Worm (Caenorhabditis elegans) whole organism, L1 larva: ENCODE data around the gene C29F9.5.

Experiments
- C16A3.4 ChIP-seq: fragments of 150-350 bp; optimal IDR thresholded peaks from 2 replicates; lab custom pipeline; 2014; ENCODE audit warnings: missing biosample characterization, missing genetic modification characterization
- C34B4.2 ChIP-seq: sonication (generic microtip); optimal IDR thresholded peaks from 2 replicates; lab custom pipeline; 2017; ENCODE audit warnings: mild to moderate bottlenecking, missing genetic modification characterization, missing compliant biosample characterization
- F16B12.6 ChIP-seq: fragments of 150-350 bp; optimal IDR thresholded peaks from 2 replicates; lab custom pipeline; 2014; ENCODE audit warnings: missing biosample characterization, missing genetic modification characterization
- Y116A8C.19 ChIP-seq: sonication (generic microtip); optimal IDR thresholded peaks from 2 replicates; lab custom pipeline; 2016; ENCODE audit warnings: missing compliant biosample characterization, missing genetic modification characterization, borderline replicate concordance
- aha-1 ChIP-seq: fragments of 150-350 bp; optimal IDR thresholded peaks from 2 replicates; lab custom pipeline; 2014; ENCODE audit warnings: missing biosample characterization, missing genetic modification characterization
- alr-1 ChIP-seq: fragments of 200-800 bp; sonication (Bioruptor generic); optimal IDR thresholded peaks from 2 replicates; lab custom pipeline; 2018; ENCODE audit warnings: borderline replicate concordance, mild to moderate bottlenecking, missing genetic modification characterization, missing compliant biosample characterization
- blmp-1 ChIP-seq: fragments of 150-350 bp; optimal IDR thresholded peaks from 2 replicates; lab custom pipeline; 2014; ENCODE audit warnings: missing biosample characterization, missing genetic modification characterization
- ceh-63 ChIP-seq: fragments of 200-800 bp; sonication (Bioruptor generic); optimal IDR thresholded peaks from 2 replicates; lab custom pipeline; 2018; ENCODE audit warnings: mild to moderate bottlenecking, missing genetic modification characterization, missing compliant biosample characterization
- ceh-90 ChIP-seq: sonication (generic microtip); optimal IDR thresholded peaks from 2 replicates; lab custom pipeline; 2016; ENCODE audit warnings: missing genetic modification characterization, missing compliant biosample characterization
- ces-1 ChIP-seq: fragments of 150-350 bp; optimal IDR thresholded peaks from 2 replicates; lab custom pipeline; 2014; ENCODE audit warnings: missing biosample characterization, missing genetic modification reagents, missing genetic modification characterization
- efl-1 ChIP-seq, 4 experiments: fragments of 150-350 bp; optimal IDR thresholded peaks in 3 of 4; peaks in 1 of 4; 1 replicate in 1 of 4; 2 replicates in 3 of 4; lab custom pipeline; 2014; ENCODE audit warnings: missing biosample characterization in 2 of 4, missing genetic modification characterization in 2 of 4, missing genetic modification reagents in 2 of 4
- egl-13 ChIP-seq: sonication (generic microtip); optimal IDR thresholded peaks from 2 replicates; lab custom pipeline; 2016; ENCODE audit warnings: missing genotype, missing genetic modification reagents, missing genetic modification characterization, missing compliant biosample characterization
- egl-27 ChIP-seq, 2 experiments: fragments of 150-350 bp in 1 of 2; sonication (generic microtip); optimal IDR thresholded peaks; 3 replicates each; lab custom pipeline; 2017 to 2018; ENCODE audit warnings: missing biosample characterization in 2 of 2, missing genetic modification characterization in 2 of 2, missing genetic modification reagents in 2 of 2
- elt-2 ChIP-seq: sonication (generic microtip); optimal IDR thresholded peaks from 2 replicates; lab custom pipeline; 2016; ENCODE audit warnings: missing genetic modification characterization, mild to moderate bottlenecking, inconsistent platforms, missing compliant biosample characterization, missing genetic modification reagents
- elt-3 ChIP-seq, 6 experiments: fragments of 150-350 bp in 1 of 6; sonication (generic microtip); optimal IDR thresholded peaks; 2 replicates each; lab custom pipeline; 2017 to 2018; ENCODE audit warnings: missing biosample characterization in 6 of 6, missing genetic modification characterization in 6 of 6, inconsistent platforms in 1 of 6
- fkh-10 ChIP-seq: sonication (generic microtip); optimal IDR thresholded peaks from 2 replicates; lab custom pipeline; 2017; ENCODE audit warnings: missing biosample characterization, missing genetic modification reagents, missing genetic modification characterization
- fkh-8 ChIP-seq: sonication (generic microtip); optimal IDR thresholded peaks from 2 replicates; lab custom pipeline; 2016; ENCODE audit warnings: mild to moderate bottlenecking, missing genetic modification characterization, missing compliant biosample characterization
- fos-1 ChIP-seq: fragments of 150-350 bp; optimal IDR thresholded peaks from 2 replicates; lab custom pipeline; 2014; ENCODE audit warnings: missing biosample characterization, missing genetic modification characterization
- grh-1 ChIP-seq: fragments of 200-800 bp; sonication (Bioruptor generic); IDR thresholded peaks from 2 replicates; pipeline ENCODE4 v1.3.6; 2022; ENCODE audit warnings: missing genetic modification reagents, missing genetic modification characterization, missing compliant biosample characterization
- hpl-2 ChIP-seq: fragments of 150-350 bp; optimal IDR thresholded peaks from 2 replicates; lab custom pipeline; 2014; ENCODE audit warnings: missing biosample characterization, missing genetic modification reagents, missing genetic modification characterization
- irx-1 ChIP-seq: sonication (generic microtip); optimal IDR thresholded peaks from 2 replicates; lab custom pipeline; 2016; ENCODE audit warnings: missing genetic modification characterization, missing compliant biosample characterization
- lin-13 ChIP-seq: fragments of 150-350 bp; optimal IDR thresholded peaks from 2 replicates; lab custom pipeline; 2014; ENCODE audit warnings: missing biosample characterization, missing genetic modification reagents, missing genetic modification characterization
- lin-14 ChIP-seq: fragments of 200-800 bp; sonication (Bioruptor generic); optimal IDR thresholded peaks from 2 replicates; lab custom pipeline; 2018; ENCODE audit warnings: mild to moderate bottlenecking, missing genetic modification characterization, moderate library complexity, missing compliant biosample characterization
- lin-15B ChIP-seq: fragments of 150-350 bp; sonication (generic microtip); optimal IDR thresholded peaks from 3 replicates; lab custom pipeline; 2014; ENCODE audit warnings: missing biosample characterization, missing genetic modification characterization
- lin-35 ChIP-seq, 2 experiments: fragments of 150-350 bp; optimal IDR thresholded peaks; 2 replicates each; lab custom pipeline; 2014; ENCODE audit warnings: missing biosample characterization in 2 of 2, missing genetic modification characterization in 2 of 2, missing genetic modification reagents in 2 of 2
- lin-39 ChIP-seq: fragments of 150-350 bp; optimal IDR thresholded peaks from 2 replicates; lab custom pipeline; 2014; ENCODE audit warnings: missing biosample characterization, missing genetic modification reagents, missing genetic modification characterization
- mdl-1 ChIP-seq, 2 experiments: fragments of 150-350 bp; optimal IDR thresholded peaks; 2 replicates each; lab custom pipeline; 2014 to 2017; ENCODE audit warnings: missing biosample characterization in 2 of 2, missing genetic modification characterization in 2 of 2, inconsistent platforms in 1 of 2
- mef-2 ChIP-seq: fragments of 150-350 bp; optimal IDR thresholded peaks from 2 replicates; lab custom pipeline; 2014; ENCODE audit warnings: missing biosample characterization, missing genetic modification characterization
- mep-1 ChIP-seq: fragments of 150-350 bp; optimal IDR thresholded peaks from 2 replicates; lab custom pipeline; 2014; ENCODE audit warnings: missing biosample characterization, missing genetic modification characterization
- nhr-237 ChIP-seq: fragments of 150-350 bp; optimal IDR thresholded peaks from 2 replicates; lab custom pipeline; 2014; ENCODE audit warnings: missing biosample characterization, missing genetic modification characterization
- nhr-28 ChIP-seq: fragments of 150-350 bp; optimal IDR thresholded peaks from 2 replicates; lab custom pipeline; 2014; ENCODE audit warnings: missing biosample characterization, missing genetic modification characterization
- nhr-47 ChIP-seq: sonication (generic microtip); optimal IDR thresholded peaks from 2 replicates; lab custom pipeline; 2016; ENCODE audit warnings: mild to moderate bottlenecking, missing genetic modification characterization, moderate library complexity, missing compliant biosample characterization
- nhr-77 ChIP-seq: fragments of 150-350 bp; optimal IDR thresholded peaks from 2 replicates; lab custom pipeline; 2014; ENCODE audit warnings: missing biosample characterization, missing genetic modification characterization
- nhr-84 ChIP-seq: sonication (generic microtip); optimal IDR thresholded peaks from 2 replicates; lab custom pipeline; 2017; ENCODE audit warnings: missing biosample characterization, missing genetic modification characterization
- nhr-85 ChIP-seq: sonication (generic microtip); peaks from one replicate; lab custom pipeline; 2016; ENCODE audit warnings: missing genetic modification characterization, inconsistent platforms, missing compliant biosample characterization
- pqm-1 ChIP-seq: sonication (generic microtip); optimal IDR thresholded peaks from 3 replicates; lab custom pipeline; 2017; ENCODE audit warnings: missing biosample characterization, missing genetic modification characterization
- skn-1 ChIP-seq: fragments of 150-350 bp; optimal IDR thresholded peaks from 2 replicates; lab custom pipeline; 2014; ENCODE audit warnings: missing biosample characterization, missing genetic modification characterization
- sox-4 ChIP-seq: sonication (generic microtip); optimal IDR thresholded peaks from 2 replicates; lab custom pipeline; 2016; ENCODE audit warnings: missing genetic modification characterization, missing compliant biosample characterization
- sptf-1 ChIP-seq: fragments of 150-350 bp; optimal IDR thresholded peaks from 2 replicates; lab custom pipeline; 2014; ENCODE audit warnings: missing biosample characterization, missing genetic modification characterization
- swsn-7 ChIP-seq: sonication (generic microtip); optimal IDR thresholded peaks from 2 replicates; lab custom pipeline; 2016; ENCODE audit warnings: missing genetic modification characterization, missing compliant biosample characterization
- tbx-2 ChIP-seq: sonication (generic microtip); optimal IDR thresholded peaks from 2 replicates; lab custom pipeline; 2016; ENCODE audit warnings: missing genetic modification characterization, missing compliant biosample characterization
- tlp-1 ChIP-seq: fragments of 150-350 bp; optimal IDR thresholded peaks from 2 replicates; lab custom pipeline; 2014; ENCODE audit warnings: missing biosample characterization, missing genetic modification characterization
- unc-30 ChIP-seq: sonication (generic microtip); optimal IDR thresholded peaks from 2 replicates; lab custom pipeline; 2017; ENCODE audit warnings: missing biosample characterization, missing genetic modification characterization
- unc-62 ChIP-seq: fragments of 150-350 bp; optimal IDR thresholded peaks from 2 replicates; lab custom pipeline; 2014; ENCODE audit warnings: missing biosample characterization, missing genetic modification reagents, missing genetic modification characterization
- unc-86 ChIP-seq: sonication (generic microtip); optimal IDR thresholded peaks from 2 replicates; lab custom pipeline; 2016; ENCODE audit warnings: missing genetic modification characterization, missing compliant biosample characterization
- unc-98 ChIP-seq: fragments of 200-800 bp; sonication (Bioruptor generic); IDR thresholded peaks from 2 replicates; pipeline ENCODE4 v1.3.6; 2022; ENCODE audit warnings: missing genetic modification characterization, missing compliant biosample characterization
- vab-15 ChIP-seq: sonication (generic microtip); optimal IDR thresholded peaks from 2 replicates; lab custom pipeline; 2017; ENCODE audit warnings: missing genotype, mild to moderate bottlenecking, missing genetic modification characterization, missing compliant biosample characterization
- ztf-4 ChIP-seq: fragments of 150-350 bp; optimal IDR thresholded peaks from 2 replicates; lab custom pipeline; 2014; ENCODE audit warnings: missing biosample characterization, missing genetic modification characterization

C29F9.5 gene

DNA sequence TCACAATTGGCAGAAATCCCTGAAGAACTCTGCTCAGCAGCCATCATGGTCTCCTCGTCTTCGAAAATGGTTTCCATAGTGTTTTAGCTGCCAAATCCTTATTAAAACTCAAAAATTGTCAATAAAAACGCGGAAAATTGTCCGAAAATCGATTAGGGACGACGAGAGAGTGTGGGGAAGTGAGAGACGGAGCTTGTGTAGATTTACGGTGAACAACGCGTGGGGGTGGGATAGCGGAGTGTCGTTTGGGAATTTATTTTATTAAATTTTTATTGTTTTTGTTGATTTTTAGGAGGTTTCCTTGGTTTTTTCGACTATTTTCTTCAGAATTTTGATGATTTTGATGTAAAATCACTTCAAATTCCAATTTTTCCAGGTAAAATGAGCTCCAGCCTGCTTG lies 30.1 kb upstream of the C29F9.5 start, which contains the start of the genes F54C4.4 and mrpl-40 (continued):
- peak; percentile 73 for TF ChIP-seq lin-14
- peak; percentile 84 for TF ChIP-seq nhr-47 (tag; lab: Kevin White, UChicago)
- TF ChIP-seq pqm-1 (tag; lab: Kevin White, UChicago) = no peak
- TF ChIP-seq F16B12.6 = peak; percentile 36
- TF ChIP-seq hpl-2 (GFP tag; lab: Kevin White, UChicago) = peak; percentile 11
- no peak for TF ChIP-seq egl-27 (tag; optimal IDR thresholded peaks at IDR 0.05; lab: Kevin White, UChicago)
- peak; percentile 1 for TF ChIP-seq fkh-10 (GFP tag; lab: Kevin White, UChicago)
- no peak for TF ChIP-seq C34B4.2 (tag; lab: Kevin White, UChicago)
- TF ChIP-seq blmp-1 (tag; lab: Kevin White, UChicago) = peak; percentile 14
- no peak for TF ChIP-seq sox-4 (tag; lab: Kevin White, UChicago)
- peak; percentile 72 for TF ChIP-seq unc-86 (tag; lab: Kevin White, UChicago)
- no peak for TF ChIP-seq elt-2
- TF ChIP-seq tbx-2 = peak; percentile 69
- peak; percentile 18 for TF ChIP-seq nhr-77 (tag; lab: Kevin White, UChicago)
- peak; percentile 61 for TF ChIP-seq mep-1 (tag; lab: Kevin White, UChicago)
- peak; percentile 29 for TF ChIP-seq skn-1 (tag; lab: Kevin White, UChicago)
- no peak for TF ChIP-seq ztf-4
- TF ChIP-seq lin-35 (GFP tag; optimal IDR thresholded peaks at IDR 0.05; lab: Kevin White, UChicago) = peak; percentile 67 to 81
- TF ChIP-seq ceh-90 (tag; lab: Kevin White, UChicago) = no peak
- no peak for TF ChIP-seq ces-1 (GFP tag; lab: Kevin White, UChicago)
- TF ChIP-seq tlp-1 = no peak
- no peak for TF ChIP-seq mef-2 (tag; lab: Kevin White, UChicago)
- TF ChIP-seq fos-1 (tag; lab: Kevin White, UChicago) = peak; percentile 25
- TF ChIP-seq swsn-7 (tag; lab: Kevin White, UChicago) = peak; percentile 76
- TF ChIP-seq C16A3.4 (tag; lab: Kevin White, UChicago) = peak; percentile 74
- TF ChIP-seq vab-15 = no peak
- TF ChIP-seq grh-1 (GFP tag; lab: Robert Waterston, UW) = no peak
- no peak for TF ChIP-seq Y116A8C.19 (tag; lab: Kevin White, UChicago)
- TF ChIP-seq unc-62 (GFP tag; lab: Kevin White, UChicago) = no peak
- peak; percentile 81 for TF ChIP-seq nhr-85 (tag; lab: Kevin White, UChicago)
- no peak for TF ChIP-seq ceh-63 (GFP tag; lab: Kevin White, UChicago)
- peak; percentile 46 for TF ChIP-seq lin-15B (tag; lab: Kevin White, UChicago)
- TF ChIP-seq sptf-1 (tag; lab: Kevin White, UChicago) = no peak
- TF ChIP-seq irx-1 (tag; lab: Kevin White, UChicago) = peak; percentile 57
- no peak for TF ChIP-seq nhr-84 (tag; lab: Kevin White, UChicago)
- no peak for TF ChIP-seq nhr-28 (tag; lab: Kevin White, UChicago)
- peak; percentile 61 for TF ChIP-seq lin-13
- TF ChIP-seq unc-30 (tag; lab: Kevin White, UChicago) = no peak
- TF ChIP-seq efl-1 (optimal IDR thresholded peaks at IDR 0.05; lab: Kevin White, UChicago) = peak; percentile 72 to 77
- peak; percentile 63 to 96 for TF ChIP-seq efl-1 (GFP tag; optimal IDR thresholded peaks at IDR 0.05 in 1 of 2; lab: Kevin White, UChicago)
- peak; percentile 62 for TF ChIP-seq fkh-8 (tag; lab: Kevin White, UChicago)
- TF ChIP-seq egl-13 (tag; lab: Kevin White, UChicago) = peak; percentile 23
- TF ChIP-seq unc-98 = no peak
- no peak for TF ChIP-seq alr-1
- peak; percentile 62 for TF ChIP-seq lin-39 (tag; lab: Kevin White, UChicago)
- peak in 1 of 6 experiments; percentile 28 for TF ChIP-seq elt-3 (tag; optimal IDR thresholded peaks at IDR 0.05; lab: Kevin White, UChicago)
- TF ChIP-seq nhr-237 (tag; lab: Kevin White, UChicago) = peak; percentile 11
- peak in 1 of 2 experiments; percentile 34 for TF ChIP-seq mdl-1 (tag; optimal IDR thresholded peaks at IDR 0.05; lab: Kevin White, UChicago)
- no peak for TF ChIP-seq aha-1
